Worm (Caenorhabditis elegans): ENCODE data around the gene C45G9.6.

DNA sequence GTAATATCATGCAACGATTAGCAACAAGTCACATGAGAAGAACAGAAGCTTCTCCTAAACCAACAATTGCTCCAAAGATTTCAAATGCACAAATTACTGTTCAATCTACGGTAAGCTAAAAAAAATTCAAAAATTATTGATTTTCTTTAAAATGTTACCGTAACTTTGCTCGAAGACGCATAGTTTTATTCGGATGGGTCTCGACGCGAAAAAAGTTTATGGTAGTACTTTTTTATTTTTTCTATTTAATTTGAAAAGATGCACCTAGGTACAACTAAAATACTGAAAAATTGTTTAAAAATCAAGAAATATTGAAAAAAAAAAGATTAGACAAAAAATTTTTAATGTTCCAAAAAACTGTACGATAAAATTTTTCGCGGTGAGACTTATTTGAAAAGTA, 48.6 kb upstream of the C45G9.6 start:
- TF ChIP-seq fkh-10 (GFP tag; optimal IDR thresholded peaks at IDR 0.05) (no peak), ama-1 (optimal IDR thresholded peaks at IDR 0.05) (no peak), pha-4 (tag; optimal IDR thresholded peaks at IDR 0.05) (no peak), ceh-6 (GFP tag; optimal IDR thresholded peaks at IDR 0.05) (no peak), unc-55 (GFP tag; optimal IDR thresholded peaks at IDR 0.05) (no peak), odd-2 (tag; optimal IDR thresholded peaks at IDR 0.05) (no peak), pax-1 (tag; optimal IDR thresholded peaks at IDR 0.05) (no peak)
